Worm (Caenorhabditis elegans): ENCODE data around the gene txt-6.
"Not testable (repeated sequence)": the region's sequence is repeated elsewhere in the genome, so short reads cannot be mapped to it uniquely, and the experiment has no call there.

The txt-6 gene

DNA sequence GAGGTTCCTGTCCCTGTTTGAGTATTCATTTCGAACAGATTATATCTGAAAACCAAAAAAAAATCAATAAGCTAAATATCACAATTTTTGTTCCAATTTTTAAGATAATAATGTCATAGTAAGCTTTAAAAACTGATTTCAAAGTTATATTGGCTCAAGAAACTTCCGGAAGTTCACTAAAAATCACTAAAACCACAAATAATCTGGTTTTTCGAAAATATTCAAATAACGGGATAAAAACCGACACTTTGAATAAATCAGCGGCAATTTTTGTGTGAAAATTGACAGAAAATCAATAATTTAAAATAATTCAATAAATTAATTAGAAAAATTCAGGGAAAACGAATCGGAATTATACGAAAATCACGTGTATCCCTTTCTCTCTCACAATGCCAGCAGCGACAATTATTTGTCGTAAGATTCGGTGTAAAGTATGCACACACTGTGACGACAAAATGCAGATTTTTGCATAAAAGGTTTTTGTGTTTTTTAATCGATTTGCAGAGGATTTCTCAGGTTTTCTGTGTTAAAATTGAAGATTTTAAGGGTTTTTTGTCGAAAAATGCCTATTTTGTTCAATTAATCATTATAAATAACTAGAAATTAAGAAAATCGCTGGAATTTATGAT lies 36.6 kb downstream of the txt-6 start, which contains the start of gene sut-2:
sut-2 (minus strand) TSS at position 51 of the 629 bp plus-strand sequence.
- TF ChIP-seq ama-1 (optimal IDR thresholded peaks at IDR 0.05) (no peak), flt-1 (GFP tag; IDR thresholded peaks at IDR 0.05) (no peak), scrt-1 (GFP tag; IDR thresholded peaks at IDR 0.05) (no peak), pes-1 (GFP tag; IDR thresholded peaks at IDR 0.05) (no peak), tra-4 (tag; optimal IDR thresholded peaks at IDR 0.05) (no peak), ceh-36 (tag; optimal IDR thresholded peaks at IDR 0.05) (no peak), B0310.2 (tag; optimal IDR thresholded peaks at IDR 0.05) (no peak), ets-7 (tag; optimal IDR thresholded peaks at IDR 0.05) (no peak), hmg-4 (GFP tag; optimal IDR thresholded peaks at IDR 0.05) (no peak), hnd-1 (tag; optimal IDR thresholded peaks at IDR 0.05) (no peak)

DNA sequence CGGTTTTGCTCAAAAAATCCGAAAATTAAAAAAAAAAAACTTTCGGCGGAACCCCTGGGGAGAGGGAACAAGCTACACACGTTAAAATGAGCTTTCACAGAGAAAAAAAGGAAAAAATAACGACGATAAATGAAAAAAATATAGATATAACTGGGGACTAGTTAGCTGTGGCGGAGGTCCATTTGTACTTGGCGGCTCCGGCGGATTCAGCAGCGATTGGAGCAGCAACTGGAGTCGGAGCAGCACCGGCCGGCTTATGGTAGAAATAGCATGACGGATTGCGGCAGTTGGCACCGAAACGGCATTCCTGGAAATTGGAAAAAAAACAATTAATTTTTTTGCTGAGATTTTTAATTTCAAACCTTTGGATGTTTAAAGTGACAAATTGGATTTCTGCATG lies 44.2 kb downstream of the txt-6 start:
- TF ChIP-seq F13C5.2 (tag; optimal IDR thresholded peaks at IDR 0.05) (no peak), tbx-37 (GFP tag; conservative IDR thresholded peaks at IDR 0.05) (no peak), scrt-1 (GFP tag; IDR thresholded peaks at IDR 0.05) (no peak), sea-1 (GFP tag; conservative IDR thresholded peaks at IDR 0.05) (no peak), ama-1 (optimal IDR thresholded peaks at IDR 0.05) (no peak), ceh-13 (GFP tag; optimal IDR thresholded peaks at IDR 0.05) (no peak), ets-7 (tag; optimal IDR thresholded peaks at IDR 0.05) (no peak), hmg-4 (GFP tag; optimal IDR thresholded peaks at IDR 0.05) (no peak), ceh-36 (tag; optimal IDR thresholded peaks at IDR 0.05) (no peak), hnd-1 (tag; optimal IDR thresholded peaks at IDR 0.05) (no peak), pes-1 (GFP tag; IDR thresholded peaks at IDR 0.05) (no peak), B0310.2 (tag; optimal IDR thresholded peaks at IDR 0.05) (no peak)

DNA sequence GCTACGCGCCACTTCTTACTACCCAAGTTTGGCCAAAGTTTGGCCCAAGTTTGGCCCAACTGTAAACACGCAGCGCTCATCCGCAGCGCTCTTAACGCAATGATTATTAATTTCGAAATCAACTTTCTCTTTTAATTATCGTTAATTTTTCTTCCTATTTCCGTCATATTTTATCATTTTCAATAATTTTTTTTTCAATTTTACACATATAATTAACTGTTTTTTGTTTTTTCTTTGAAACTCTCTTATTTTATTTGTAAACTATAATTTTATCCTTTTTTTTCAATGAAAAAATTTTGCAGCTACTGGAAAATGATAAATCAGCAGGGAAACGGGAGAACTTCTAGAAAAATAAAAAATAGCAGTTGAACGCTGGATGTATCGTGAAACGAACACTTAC lies 46.3 kb downstream of the txt-6 start, which contains the start of gene Y61A9LA.4:
Y61A9LA.4 (plus strand) TSS at position 301 of the 400 bp plus-strand sequence.
- not testable (repeated sequence) for TF ChIP-seq pes-1 (GFP tag; IDR thresholded peaks at IDR 0.05); hmg-4 (GFP tag; optimal IDR thresholded peaks at IDR 0.05); aly-1 (tag; optimal IDR thresholded peaks at IDR 0.05)

DNA sequence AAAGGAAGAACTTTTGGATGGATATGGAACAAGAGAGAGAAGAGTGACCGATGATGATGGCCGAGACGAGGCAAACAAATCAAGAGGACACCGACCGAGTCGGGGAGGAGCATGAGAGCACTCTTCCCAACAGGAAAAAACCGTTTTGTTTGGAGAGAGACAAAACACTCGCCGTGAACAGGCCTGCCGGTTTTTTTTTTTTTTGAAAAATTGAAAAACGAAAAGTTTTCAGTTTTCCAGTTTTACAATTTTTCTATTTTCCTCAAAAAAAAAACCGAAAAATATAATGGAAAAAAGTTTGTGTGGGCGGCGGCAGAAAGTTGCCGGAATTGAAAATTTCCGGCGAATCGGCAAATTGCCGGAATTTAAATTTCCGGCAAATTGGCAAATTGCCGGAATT lies 47.0 kb downstream of the txt-6 start, which contains the start of gene Y61A9LA.7:
Y61A9LA.7 (minus strand) TSS at position 101 of the 400 bp plus-strand sequence.
- TF ChIP-seq tbx-37 (GFP tag; conservative IDR thresholded peaks at IDR 0.05) (no peak), scrt-1 (GFP tag; IDR thresholded peaks at IDR 0.05) (no peak), hmg-4 (GFP tag; optimal IDR thresholded peaks at IDR 0.05) (no peak), B0310.2 (tag; optimal IDR thresholded peaks at IDR 0.05) (no peak), F13C5.2 (tag; optimal IDR thresholded peaks at IDR 0.05) (no peak), aly-1 (tag; optimal IDR thresholded peaks at IDR 0.05) (no peak), flt-1 (GFP tag; IDR thresholded peaks at IDR 0.05) (no peak), pes-1 (GFP tag; IDR thresholded peaks at IDR 0.05) (no peak), ceh-36 (tag; optimal IDR thresholded peaks at IDR 0.05) (no peak), tbx-11 (GFP tag; IDR thresholded peaks at IDR 0.05) (no peak), hnd-1 (tag; optimal IDR thresholded peaks at IDR 0.05) (no peak), ets-7 (tag; optimal IDR thresholded peaks at IDR 0.05) (no peak), sea-1 (GFP tag; conservative IDR thresholded peaks at IDR 0.05) (no peak), ama-1 (optimal IDR thresholded peaks at IDR 0.05) (no peak)

Measured in whole organism, early embryonic.